Fruit fly (Drosophila melanogaster) whole organism, embryonic: ENCODE results near the gene Taf6.
A peak's percentile ranks its signal among the peaks of the same experiment; 100 is the strongest.

Source experiments
- B-H1 ChIP-seq: fragments of 200-800 bp; sonication (Bioruptor generic); IDR thresholded peaks from 3 replicates; pipeline ENCODE4 v1.3.6; 2022; ENCODE audit warnings: missing biosample characterization, missing genetic modification characterization
- CG11695 ChIP-seq: fragments of 200-800 bp; sonication (Bioruptor generic); IDR thresholded peaks from 3 replicates; pipeline ENCODE4 v1.3.6; 2022; ENCODE audit warnings: missing biosample characterization, missing genetic modification characterization
- CG11696 ChIP-seq: fragments of 200-800 bp; sonication (Bioruptor generic); IDR thresholded peaks from 2 replicates; pipeline ENCODE4 v1.3.6; 2022; ENCODE audit warnings: missing biosample characterization, missing genetic modification characterization
- CG12299 ChIP-seq: fragments of 200-800 bp; sonication (Bioruptor generic); optimal IDR thresholded peaks from 2 replicates; lab custom pipeline; 2018; ENCODE audit warnings: missing biosample characterization, mild to moderate bottlenecking, missing genetic modification characterization
- CG1233 ChIP-seq: fragments of 200-800 bp; sonication (Bioruptor generic); optimal IDR thresholded peaks from 4 replicates; lab custom pipeline; 2018; ENCODE audit warnings: missing biosample characterization, mild to moderate bottlenecking, missing genetic modification characterization
- CG15479 ChIP-seq: fragments of 200-800 bp; sonication (Bioruptor generic); optimal IDR thresholded peaks from 3 replicates; lab custom pipeline; 2019; ENCODE audit warnings: missing biosample characterization, mild to moderate bottlenecking, missing genetic modification characterization, moderate library complexity
- CG17359 ChIP-seq: fragments of 200-800 bp; sonication (Bioruptor generic); optimal IDR thresholded peaks from 3 replicates; lab custom pipeline; 2018; ENCODE audit warnings: missing biosample characterization, mild to moderate bottlenecking, missing genetic modification characterization, moderate library complexity
- CG17912 ChIP-seq: fragments of 200-800 bp; sonication (Bioruptor generic); optimal IDR thresholded peaks from 2 replicates; lab custom pipeline; 2018; ENCODE audit warnings: missing biosample characterization, mild to moderate bottlenecking, missing genetic modification characterization
- CG2116 ChIP-seq: fragments of 200-800 bp; sonication (Bioruptor generic); optimal IDR thresholded peaks from 3 replicates; lab custom pipeline; 2018; ENCODE audit warnings: missing biosample characterization, mild to moderate bottlenecking, missing genetic modification characterization
- CG2678 ChIP-seq: fragments of 200-800 bp; sonication (Bioruptor generic); optimal IDR thresholded peaks from 3 replicates; lab custom pipeline; 2019; ENCODE audit warnings: missing biosample characterization, mild to moderate bottlenecking, missing genetic modification characterization, moderate library complexity
- CG30020 ChIP-seq: fragments of 200-800 bp; optimal IDR thresholded peaks from 2 replicates; lab custom pipeline; 2019; ENCODE audit warnings: missing biosample characterization, mild to moderate bottlenecking, missing genetic modification characterization, moderate library complexity
- CG30403 ChIP-seq: fragments of 200-800 bp; sonication (Bioruptor generic); optimal IDR thresholded peaks from 3 replicates; lab custom pipeline; 2016; ENCODE audit warnings: missing biosample characterization, missing genetic modification characterization
- CG3065 ChIP-seq: fragments of 200-800 bp; sonication (Bioruptor generic); optimal IDR thresholded peaks from 2 replicates; lab custom pipeline; 2016; ENCODE audit warnings: missing biosample characterization, missing genetic modification characterization
- CG31224 ChIP-seq: fragments of 200-800 bp; sonication (Bioruptor generic); IDR thresholded peaks from 2 replicates; pipeline ENCODE4 v1.3.6; 2022; ENCODE audit warnings: missing biosample characterization, missing genetic modification characterization
- CG34224 ChIP-seq: fragments of 200-800 bp; sonication (Bioruptor generic); IDR thresholded peaks from 3 replicates; pipeline ENCODE4 v1.3.6; 2022; ENCODE audit warnings: missing biosample characterization, missing genetic modification characterization; ENCODE audit not compliant: partially characterized antibody
- CG43689 ChIP-seq: fragments of 200-800 bp; sonication (Bioruptor generic); IDR thresholded peaks from 2 replicates; pipeline ENCODE4 v1.3.6; 2022; ENCODE audit warnings: missing biosample characterization, missing genetic modification characterization
- CG4730 ChIP-seq: fragments of 200-800 bp; sonication (Bioruptor generic); IDR thresholded peaks from 2 replicates; pipeline ENCODE4 v1.3.6; 2022; ENCODE audit warnings: missing biosample characterization, missing genetic modification characterization
- CG7963 ChIP-seq: fragments of 200-800 bp; sonication (Bioruptor generic); IDR thresholded peaks from 3 replicates; pipeline ENCODE4 v1.3.6; 2022; ENCODE audit warnings: missing biosample characterization, missing genetic modification characterization; ENCODE audit not compliant: partially characterized antibody
- CG7987 ChIP-seq: fragments of 200-800 bp; sonication (Bioruptor generic); optimal IDR thresholded peaks from 2 replicates; lab custom pipeline; 2018; ENCODE audit warnings: missing biosample characterization, mild to moderate bottlenecking, missing genetic modification characterization, moderate library complexity
- CG8388 ChIP-seq: fragments of 200-800 bp; sonication (Bioruptor generic); optimal IDR thresholded peaks from 2 replicates; lab custom pipeline; 2019; ENCODE audit warnings: missing biosample characterization, mild to moderate bottlenecking, missing genetic modification characterization, moderate library complexity
- CG8924 ChIP-seq: fragments of 200-800 bp; optimal IDR thresholded peaks from 3 replicates; lab custom pipeline; 2019; ENCODE audit warnings: missing biosample characterization, mild to moderate bottlenecking, missing genetic modification characterization, moderate library complexity
- D19B ChIP-seq: fragments of 200-800 bp; sonication (Bioruptor generic); optimal IDR thresholded peaks from 2 replicates; lab custom pipeline; 2017; ENCODE audit warnings: missing biosample characterization, mild to moderate bottlenecking, missing genetic modification characterization
- Doc3 ChIP-seq: fragments of 200-800 bp; sonication (Bioruptor generic); IDR thresholded peaks from 3 replicates; pipeline ENCODE4 v1.3.6; 2022; ENCODE audit warnings: missing biosample characterization, missing genetic modification characterization; ENCODE audit not compliant: partially characterized antibody
- Med ChIP-seq: fragments of 200-800 bp; sonication (Bioruptor generic); peaks from one replicate; lab custom pipeline; 2016; ENCODE audit warnings: missing biosample characterization, missing genetic modification characterization, mild to moderate bottlenecking, inconsistent platforms, moderate library complexity
- Rfx ChIP-seq: fragments of 200-800 bp; sonication (Bioruptor generic); IDR thresholded peaks from 2 replicates; pipeline ENCODE4 v1.3.6; 2022; ENCODE audit warnings: missing biosample characterization, missing genetic modification characterization
- Rx ChIP-seq: fragments of 200-800 bp; sonication (Bioruptor generic); IDR thresholded peaks from 2 replicates; pipeline ENCODE4 v1.3.6; 2022; ENCODE audit warnings: missing biosample characterization, missing genetic modification characterization
- Sox100B ChIP-seq: fragments of 200-800 bp; sonication (Bioruptor generic); optimal IDR thresholded peaks from 3 replicates; lab custom pipeline; 2018; ENCODE audit warnings: missing biosample characterization, mild to moderate bottlenecking, missing genetic modification characterization
- Stat92E ChIP-seq, 3 experiments: fragments of >200 bp in 2 of 3; fragments of 200-800 bp in 1 of 3; sonication (Bioruptor generic) in 1 of 3; optimal IDR thresholded peaks; 2 replicates each; lab custom pipeline; 2017 to 2019; ENCODE audit warnings: missing biosample characterization in 3 of 3, missing genetic modification characterization in 3 of 3, mild to moderate bottlenecking in 1 of 3, moderate library complexity in 1 of 3
- TFAM ChIP-seq: fragments of 200-800 bp; sonication (Bioruptor generic); optimal IDR thresholded peaks from 2 replicates; lab custom pipeline; 2017; ENCODE audit warnings: missing biosample characterization, missing genetic modification characterization, inconsistent platforms
- amos ChIP-seq: fragments of 200-800 bp; sonication (Bioruptor generic); IDR thresholded peaks from 2 replicates; pipeline ENCODE4 v1.3.6; 2022; ENCODE audit warnings: missing biosample characterization, missing genetic modification characterization; ENCODE audit not compliant: partially characterized antibody
- aop ChIP-seq: fragments of 200-800 bp; sonication (Bioruptor generic); IDR thresholded peaks from 2 replicates; pipeline ENCODE4 v1.3.6; 2022; ENCODE audit warnings: missing biosample characterization, missing genetic modification characterization
- ara ChIP-seq: fragments of 200-800 bp; sonication (Bioruptor generic); IDR thresholded peaks from 2 replicates; pipeline ENCODE4 v1.3.6; 2022; ENCODE audit warnings: missing biosample characterization, missing genetic modification characterization
- ase ChIP-seq: fragments of 200-800 bp; sonication (Bioruptor generic); IDR thresholded peaks from 3 replicates; pipeline ENCODE4 v1.3.6; 2022; ENCODE audit warnings: missing biosample characterization, missing genetic modification characterization
- chinmo ChIP-seq: fragments of 200-800 bp; sonication (Bioruptor generic); IDR thresholded peaks from 4 replicates; pipeline ENCODE4 v1.3.6; 2022; ENCODE audit warnings: missing biosample characterization, missing genetic modification characterization; ENCODE audit not compliant: partially characterized antibody
- crp ChIP-seq, 2 experiments: fragments of 200-800 bp; sonication (Bioruptor generic); optimal IDR thresholded peaks; 2 replicates in 1 of 2; 3 replicates in 1 of 2; lab custom pipeline; 2017; ENCODE audit warnings: missing biosample characterization in 2 of 2, missing genetic modification characterization in 2 of 2, mild to moderate bottlenecking in 1 of 2, moderate library complexity in 1 of 2
- dati ChIP-seq: fragments of 200-800 bp; sonication (Bioruptor generic); IDR thresholded peaks from 2 replicates; pipeline ENCODE4 v1.3.6; 2022; ENCODE audit warnings: missing biosample characterization, missing genetic modification characterization
- ewg ChIP-seq: fragments of 200-800 bp; sonication (Bioruptor generic); optimal IDR thresholded peaks from 3 replicates; lab custom pipeline; 2017; ENCODE audit warnings: mild to moderate bottlenecking, missing biosample characterization, missing genetic modification reagents, missing genetic modification characterization
- fd102C ChIP-seq: fragments of 200-800 bp; sonication (Bioruptor generic); optimal IDR thresholded peaks from 2 replicates; lab custom pipeline; 2018; ENCODE audit warnings: missing biosample characterization, mild to moderate bottlenecking, missing genetic modification characterization, moderate library complexity
- fd96Cb ChIP-seq: fragments of 200-800 bp; sonication (Bioruptor generic); optimal IDR thresholded peaks from 2 replicates; lab custom pipeline; 2018; ENCODE audit warnings: missing biosample characterization, mild to moderate bottlenecking, missing genetic modification characterization, moderate library complexity
- knrl ChIP-seq: fragments of 200-800 bp; sonication (Bioruptor generic); IDR thresholded peaks from 3 replicates; pipeline ENCODE4 v1.3.6; 2022; ENCODE audit warnings: missing biosample characterization, missing genetic modification characterization; ENCODE audit not compliant: partially characterized antibody
- lola ChIP-seq, 3 experiments: fragments of >200 bp in 2 of 3; fragments of 200-800 bp in 1 of 3; sonication (Bioruptor generic) in 1 of 3; optimal IDR thresholded peaks; 2 replicates each; lab custom pipeline; 2017 to 2019; ENCODE audit warnings: missing biosample characterization in 3 of 3, missing genetic modification characterization in 3 of 3, mild to moderate bottlenecking in 1 of 3, moderate library complexity in 1 of 3
- p53 ChIP-seq: fragments of 200-800 bp; sonication (Bioruptor generic); optimal IDR thresholded peaks from 2 replicates; lab custom pipeline; 2016; ENCODE audit warnings: missing biosample characterization, missing genetic modification characterization
- psq ChIP-seq: fragments of 200-800 bp; sonication (Bioruptor generic); optimal IDR thresholded peaks from 2 replicates; lab custom pipeline; 2017; ENCODE audit warnings: missing biosample characterization, missing genetic modification characterization
- row ChIP-seq: fragments of 200-800 bp; sonication (Bioruptor generic); IDR thresholded peaks from 3 replicates; pipeline ENCODE4 v1.3.6; 2022; ENCODE audit warnings: missing biosample characterization, missing genetic modification characterization
- sc ChIP-seq, 3 experiments: fragments of >200 bp in 2 of 3; fragments of 200-800 bp in 1 of 3; sonication (Bioruptor generic) in 1 of 3; optimal IDR thresholded peaks; 2 replicates in 2 of 3; 3 replicates in 1 of 3; lab custom pipeline; 2017; ENCODE audit warnings: mild to moderate bottlenecking in 1 of 3, missing biosample characterization in 1 of 3, missing genetic modification characterization in 1 of 3, missing genetic modification reagents in 1 of 3
- toy ChIP-seq: fragments of 200-800 bp; sonication (Bioruptor generic); IDR thresholded peaks from 2 replicates; pipeline ENCODE4 v1.3.6; 2022; ENCODE audit warnings: missing biosample characterization, missing genetic modification characterization
- unc-4 ChIP-seq: fragments of 200-800 bp; sonication (Bioruptor generic); IDR thresholded peaks from 2 replicates; pipeline ENCODE4 v1.3.6; 2022; ENCODE audit warnings: missing biosample characterization, missing genetic modification characterization; ENCODE audit not compliant: partially characterized antibody

Gene Taf6

dm6 chr3L:19598369-19599148 is at the start of gene Taf6, which contains the start of gene ash1 (continued):
- TF ChIP-seq TFAM (GFP tag; lab: Kevin White, UChicago) (no peak), Rx (no peak), toy (no peak), CG2116 (GFP tag; lab: Kevin White, UChicago) (peak; percentile 44), CG17912 (no peak), CG17359 (no peak), Sox100B (GFP tag; lab: Kevin White, UChicago) (no peak), amos (GFP tag; lab: Robert Waterston, UW) (peak; percentile 72), knrl (GFP tag; lab: Robert Waterston, UW) (peak; percentile 84), CG7963 (GFP tag; lab: Robert Waterston, UW) (peak; percentile 49; the same call in 1 of the 3 replicates), Rfx (GFP tag; lab: Robert Waterston, UW) (peak; percentile 35; the same call in 1 of the 2 replicates), crp (GFP tag; optimal IDR thresholded peaks at IDR 0.05; lab: Kevin White, UChicago) (peak in 1 of 2 experiments; percentile 29), CG31224 (no peak), p53 (GFP tag; lab: Kevin White, UChicago) (no peak), CG30020 (tag; lab: Kevin White, UChicago) (peak; percentile 64), fd102C (GFP tag; lab: Kevin White, UChicago) (no peak), aop (GFP tag; lab: Robert Waterston, UW) (no peak), unc-4 (GFP tag; lab: Robert Waterston, UW) (peak; percentile 73), CG34224 (GFP tag; lab: Robert Waterston, UW) (0 out of 3 replicates have a peak, but pooled peaks have one; percentile 39), CG11696 (GFP tag; lab: Robert Waterston, UW) (no peak), CG7987 (GFP tag; lab: Kevin White, UChicago) (no peak), sc (optimal IDR thresholded peaks at IDR 0.05; lab: Kevin White, UChicago) (no peak), sc (GFP tag; optimal IDR thresholded peaks at IDR 0.05; lab: Kevin White, UChicago) (no peak), CG15479 (GFP tag; lab: Kevin White, UChicago) (peak; percentile 37), CG2678 (no peak), ase (no peak), CG30403 (GFP tag; lab: Kevin White, UChicago) (peak; percentile 30), fd96Cb (tag; lab: Kevin White, UChicago) (no peak), ara (GFP tag; lab: Robert Waterston, UW) (no peak), CG4730 (GFP tag; lab: Robert Waterston, UW) (no peak), CG43689 (GFP tag; lab: Robert Waterston, UW) (no peak), B-H1 (GFP tag; lab: Robert Waterston, UW) (no peak), CG8388 (GFP tag; lab: Kevin White, UChicago) (no peak), CG12299 (tag; lab: Kevin White, UChicago) (no peak), psq (GFP tag; lab: Kevin White, UChicago) (no peak), lola (GFP tag; optimal IDR thresholded peaks at IDR 0.05; lab: Kevin White, UChicago) (peak in 1 of 3 experiments; percentile 38), Med (GFP tag; lab: Kevin White, UChicago) (peak; percentile 39), Stat92E (GFP tag; optimal IDR thresholded peaks at IDR 0.05; lab: Kevin White, UChicago) (no peak), chinmo (0 out of 4 replicates have a peak, but pooled peaks have one; percentile 11), Doc3 (GFP tag; lab: Robert Waterston, UW) (peak; percentile 70), D19B (GFP tag; lab: Kevin White, UChicago) (no peak), CG8924 (tag; lab: Kevin White, UChicago) (peak; percentile 57), ewg (GFP tag; lab: Kevin White, UChicago) (no peak), row (GFP tag; lab: Robert Waterston, UW) (peak; percentile 88), CG11695 (GFP tag; lab: Robert Waterston, UW) (no peak), CG1233 (GFP tag; lab: Kevin White, UChicago) (no peak), dati (GFP tag; lab: Robert Waterston, UW) (no peak), CG3065 (GFP tag; lab: Kevin White, UChicago) (no peak)
